Fruit fly (Drosophila melanogaster): ENCODE measurements around the gene CG14455.

CG14455 gene

dm6 chr3L:22637866-22638534 lies 48.9 kb downstream of the CG14455 start, which contains the start of gene CG14459:
CG14459 (minus strand) TSS chr3L:22637916.
- TF ChIP-seq Ets96B (tag; optimal IDR thresholded peaks at IDR 0.05): no peak
- TF ChIP-seq Eip93F (GFP tag; optimal IDR thresholded peaks at IDR 0.05): no peak
- no peak for TF ChIP-seq svp (GFP tag)
- no peak for TF ChIP-seq CG3919 (GFP tag; optimal IDR thresholded peaks at IDR 0.05)
- no peak for TF ChIP-seq Hr4 (GFP tag; optimal IDR thresholded peaks at IDR 0.05)
- TF ChIP-seq CG7368 (GFP tag; optimal IDR thresholded peaks at IDR 0.05): no peak
- no peak for TF ChIP-seq topi (GFP tag; optimal IDR thresholded peaks at IDR 0.05)
- TF ChIP-seq spab (GFP tag; optimal IDR thresholded peaks at IDR 0.05): no peak
- TF ChIP-seq CG16779 (tag; optimal IDR thresholded peaks at IDR 0.05): no peak
- no peak for TF ChIP-seq esn (GFP tag; optimal IDR thresholded peaks at IDR 0.05)
- TF ChIP-seq CG6808 (GFP tag; optimal IDR thresholded peaks at IDR 0.05): no peak
- TF ChIP-seq net (GFP tag; optimal IDR thresholded peaks at IDR 0.05): no peak
- no peak for TF ChIP-seq CG34406 (GFP tag; optimal IDR thresholded peaks at IDR 0.05)
- TF ChIP-seq fkh (GFP tag; optimal IDR thresholded peaks at IDR 0.05): no peak
